Worm (Caenorhabditis elegans): ENCODE results near the gene acr-15.

acr-15 gene

ce11 chrV:8517711-8518110, 34.8 kb upstream of the acr-15 start:
- no peak for TF ChIP-seq repo-1 (tag; optimal IDR thresholded peaks at IDR 0.05)
- no peak for TF ChIP-seq T26A5.8 (tag; optimal IDR thresholded peaks at IDR 0.05)
- no peak for TF ChIP-seq ama-1 (optimal IDR thresholded peaks at IDR 0.05)
- no peak for TF ChIP-seq ama-1 (GFP tag; optimal IDR thresholded peaks at IDR 0.05)
- TF ChIP-seq madf-6 (GFP tag; IDR thresholded peaks at IDR 0.05) = peak; percentile 65
- TF ChIP-seq lag-1 (GFP tag; IDR thresholded peaks at IDR 0.05) = no peak
- no peak for TF ChIP-seq madf-10 (tag; optimal IDR thresholded peaks at IDR 0.05)
- TF ChIP-seq rcor-1 (GFP tag; IDR thresholded peaks at IDR 0.05) = no peak
- TF ChIP-seq lsy-27 (tag; optimal IDR thresholded peaks at IDR 0.05; ENCODE audit: borderline replicate concordance, insufficient read depth) = no peak
- TF ChIP-seq hmg-1.2 (GFP tag; IDR thresholded peaks at IDR 0.05) = no peak
- TF ChIP-seq efl-1 (GFP tag; optimal IDR thresholded peaks at IDR 0.05) = peak; percentile 49
- no peak for TF ChIP-seq ceh-40 (GFP tag; IDR thresholded peaks at IDR 0.05)
- TF ChIP-seq rec-8 (tag; optimal IDR thresholded peaks at IDR 0.05) = no peak
- TF ChIP-seq lsl-1 (GFP tag; optimal IDR thresholded peaks at IDR 0.05) = peak; percentile 5
- TF ChIP-seq dpl-1 (GFP tag; optimal IDR thresholded peaks at IDR 0.05) = no peak
- no peak for TF ChIP-seq hrde-1 (tag; optimal IDR thresholded peaks at IDR 0.05; ENCODE audit: borderline replicate concordance)
- no peak for TF ChIP-seq snpc-1.3 (tag; optimal IDR thresholded peaks at IDR 0.05; ENCODE audit: insufficient read depth)
- TF ChIP-seq gei-17 (GFP tag; optimal IDR thresholded peaks at IDR 0.05) = no peak
- TF ChIP-seq tbx-9 (tag; optimal IDR thresholded peaks at IDR 0.05; ENCODE audit: borderline replicate concordance) = no peak
- no peak for TF ChIP-seq snpc-1.1 (tag; optimal IDR thresholded peaks at IDR 0.05; ENCODE audit: insufficient read depth)
- TF ChIP-seq B0336.3 (GFP tag; IDR thresholded peaks at IDR 0.05) = no peak
- TF ChIP-seq F49E8.2 (tag; optimal IDR thresholded peaks at IDR 0.05; ENCODE audit: insufficient read depth) = no peak
- no peak for TF ChIP-seq mel-28 (tag; optimal IDR thresholded peaks at IDR 0.05; ENCODE audit: borderline replicate concordance)
- no peak for TF ChIP-seq tbp1 (GFP tag; optimal IDR thresholded peaks at IDR 0.05)
- 0 out of 2 replicates have a peak, but pooled peaks have one; percentile 15 for TF ChIP-seq madf-8 (GFP tag; conservative IDR thresholded peaks at IDR 0.05)
- no peak for TF ChIP-seq Y56A3A.18 (GFP tag; IDR thresholded peaks at IDR 0.05)
- TF ChIP-seq ceh-58 (GFP tag; IDR thresholded peaks at IDR 0.05) = no peak
- no peak for TF ChIP-seq mxl-1 (tag; optimal IDR thresholded peaks at IDR 0.05)
- TF ChIP-seq pha-4 (tag; optimal IDR thresholded peaks at IDR 0.05) = no peak

DNA sequence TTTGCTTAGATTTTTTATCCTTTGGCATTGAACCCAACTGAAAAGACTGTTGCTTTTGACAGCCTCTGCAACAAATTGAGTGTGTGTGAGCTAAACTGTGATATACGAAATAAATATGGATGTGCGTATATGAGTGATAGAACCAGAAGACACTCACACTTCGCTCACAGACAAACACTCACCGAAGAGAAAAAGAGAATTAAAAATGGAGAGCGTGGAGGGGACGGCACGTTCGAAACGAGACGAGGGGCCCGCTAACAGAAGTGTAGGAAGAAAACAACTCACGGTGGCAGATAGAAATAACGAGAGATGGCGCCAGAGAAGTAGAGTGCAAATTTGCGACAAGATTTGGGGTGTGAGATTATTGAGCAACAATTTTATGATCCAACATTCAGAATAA, 34.2 kb upstream of the acr-15 start:
- no peak for TF ChIP-seq ceh-100 (GFP tag; IDR thresholded peaks at IDR 0.05)
- TF ChIP-seq hlh-12 (tag; optimal IDR thresholded peaks at IDR 0.05) = no peak
- no peak for TF ChIP-seq ztf-26 (tag; optimal IDR thresholded peaks at IDR 0.05)
- TF ChIP-seq lin-26 (GFP tag; IDR thresholded peaks at IDR 0.05) = no peak
- no peak for TF ChIP-seq hsf-1 (GFP tag; IDR thresholded peaks at IDR 0.05)
- TF ChIP-seq attf-3 (GFP tag; conservative IDR thresholded peaks at IDR 0.05) = no peak
- TF ChIP-seq tlf-1 (GFP tag; optimal IDR thresholded peaks at IDR 0.05) = no peak
- no peak for TF ChIP-seq somi-1 (GFP tag; optimal IDR thresholded peaks at IDR 0.05)
- no peak for TF ChIP-seq tbx-9 (tag; optimal IDR thresholded peaks at IDR 0.05; ENCODE audit: borderline replicate concordance)
- no peak for TF ChIP-seq attf-5 (GFP tag; optimal IDR thresholded peaks at IDR 0.05)
- TF ChIP-seq bed-1 (GFP tag; IDR thresholded peaks at IDR 0.05) = no peak
- TF ChIP-seq aptf-3 (GFP tag; IDR thresholded peaks at IDR 0.05) = no peak
- no peak for TF ChIP-seq F23B12.7 (tag; optimal IDR thresholded peaks at IDR 0.05; ENCODE audit: insufficient read depth)
- TF ChIP-seq ceh-27 (GFP tag; optimal IDR thresholded peaks at IDR 0.05) = peak; percentile 40
- peak; percentile 21 for TF ChIP-seq snpc-4 (GFP tag; optimal IDR thresholded peaks at IDR 0.05)
- peak in 1 of 4 experiments; percentile 12 for TF ChIP-seq snpc-4 (tag; optimal IDR thresholded peaks at IDR 0.05)
- TF ChIP-seq hrde-1 (tag; optimal IDR thresholded peaks at IDR 0.05; ENCODE audit: borderline replicate concordance) = no peak
- no peak for TF ChIP-seq athp-1 (tag; optimal IDR thresholded peaks at IDR 0.05)
- TF ChIP-seq chd-7 (tag; optimal IDR thresholded peaks at IDR 0.05) = no peak
- no peak for TF ChIP-seq D2030.7 (GFP tag; IDR thresholded peaks at IDR 0.05)
- peak; percentile 14 for TF ChIP-seq snpc-3.4 (tag; optimal IDR thresholded peaks at IDR 0.05)
- no peak for TF ChIP-seq F57A8.1 (GFP tag; optimal IDR thresholded peaks at IDR 0.05)
- no peak for TF ChIP-seq ets-4 (GFP tag; optimal IDR thresholded peaks at IDR 0.05)

Data from whole organism, young adult.